Worm (Caenorhabditis elegans): Measurements from ENCODE around the gene nhr-96.

- no peak for TF ChIP-seq ets-7 (tag; optimal IDR thresholded peaks at IDR 0.05)
- no peak for TF ChIP-seq ama-1 (optimal IDR thresholded peaks at IDR 0.05)
- no peak for TF ChIP-seq hmg-4 (GFP tag; optimal IDR thresholded peaks at IDR 0.05)
- no peak for TF ChIP-seq pes-1 (GFP tag; IDR thresholded peaks at IDR 0.05)
- no peak for TF ChIP-seq hnd-1 (tag; optimal IDR thresholded peaks at IDR 0.05)
- no peak for TF ChIP-seq tbx-11 (GFP tag; IDR thresholded peaks at IDR 0.05)
- TF ChIP-seq F13C5.2 (tag; optimal IDR thresholded peaks at IDR 0.05), result no peak
These were observed at the start of gene nhr-96 for ce11 chrV:2233177-2233576.
